Worm (Caenorhabditis elegans): ENCODE measurements around the gene Y46G5A.34.

Gene Y46G5A.34

DNA sequence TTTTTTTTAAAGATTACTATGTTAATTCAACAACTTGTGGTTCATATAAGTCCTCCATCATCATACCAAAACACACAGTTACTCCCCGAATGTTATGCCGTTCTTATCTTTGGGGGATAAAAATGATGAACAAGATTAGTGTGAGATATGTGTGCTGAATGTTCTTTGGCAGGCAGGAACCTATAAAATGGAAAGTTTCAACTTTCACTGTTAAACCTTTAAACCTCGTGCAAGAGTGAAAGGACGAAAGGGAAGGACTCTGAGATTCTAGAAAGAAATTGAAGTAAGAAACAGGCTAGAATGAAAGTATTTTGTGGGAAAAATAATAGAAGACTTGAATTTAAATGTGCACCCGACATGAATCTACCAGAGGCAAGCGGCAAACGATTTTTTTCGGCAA, 43.5 kb downstream of the Y46G5A.34 start:
- TF ChIP-seq drap-1 (GFP tag; optimal IDR thresholded peaks at IDR 0.05) (no peak), mep-1 (tag; optimal IDR thresholded peaks at IDR 0.05) (no peak), nhr-2 (tag; optimal IDR thresholded peaks at IDR 0.05) (no peak), mls-2 (tag; optimal IDR thresholded peaks at IDR 0.05) (no peak), snpc-4 (tag; optimal IDR thresholded peaks at IDR 0.05) (no peak), lsy-2 (tag; optimal IDR thresholded peaks at IDR 0.05) (no peak), mab-5 (tag; optimal IDR thresholded peaks at IDR 0.05) (no peak), ceh-43 (GFP tag; optimal IDR thresholded peaks at IDR 0.05) (no peak), unc-62 (GFP tag; optimal IDR thresholded peaks at IDR 0.05) (no peak), elt-1 (tag; optimal IDR thresholded peaks at IDR 0.05; ENCODE audit: borderline replicate concordance, insufficient read depth) (no peak)

DNA sequence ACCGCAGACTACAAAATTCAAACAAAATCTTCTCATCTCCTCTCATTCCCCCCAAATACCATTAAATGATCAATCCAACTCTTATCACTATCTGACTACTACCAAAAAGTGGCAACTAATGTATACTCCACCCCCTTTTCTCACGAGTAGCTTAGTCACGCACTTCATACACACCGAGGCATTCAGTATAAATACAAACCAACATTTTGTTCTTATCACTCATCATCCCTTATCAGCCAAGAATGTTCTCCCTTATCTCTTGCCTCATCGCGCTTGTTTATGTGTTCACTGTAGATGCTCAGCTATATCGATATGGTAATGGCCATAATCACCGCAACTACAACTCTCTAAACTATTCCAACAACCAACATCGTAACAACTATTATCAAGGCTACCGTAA, 47.0 kb downstream of the Y46G5A.34 start, which contains the start of gene Y46G5A.36:
Gene Y46G5A.36, plus strand, starts transcription at position 243 of the 400 bp plus-strand sequence.
- TF ChIP-seq nhr-237 (tag; optimal IDR thresholded peaks at IDR 0.05) (no peak), unc-62 (GFP tag; optimal IDR thresholded peaks at IDR 0.05) (no peak), nhr-28 (tag; optimal IDR thresholded peaks at IDR 0.05) (no peak), unc-120 (tag; optimal IDR thresholded peaks at IDR 0.05; ENCODE audit: poor library complexity, severe bottlenecking) (no peak), lin-13 (tag; optimal IDR thresholded peaks at IDR 0.05) (no peak), lin-32 (GFP tag; optimal IDR thresholded peaks at IDR 0.05) (no peak), ceh-83 (GFP tag; optimal IDR thresholded peaks at IDR 0.05) (no peak), mls-2 (tag; optimal IDR thresholded peaks at IDR 0.05) (no peak), lsy-2 (tag; optimal IDR thresholded peaks at IDR 0.05) (no peak), elt-1 (tag; optimal IDR thresholded peaks at IDR 0.05; ENCODE audit: borderline replicate concordance, insufficient read depth) (no peak), cnd-1 (tag; optimal IDR thresholded peaks at IDR 0.05) (no peak), sptf-1 (tag; optimal IDR thresholded peaks at IDR 0.05) (no peak), mab-5 (tag; optimal IDR thresholded peaks at IDR 0.05) (no peak), nhr-76 (tag; optimal IDR thresholded peaks at IDR 0.05) (no peak), M03D4.4 (tag; optimal IDR thresholded peaks at IDR 0.05) (no peak), pha-4 (tag; optimal IDR thresholded peaks at IDR 0.05) (no peak)

ce11 chrII:12824463-12824862, 48.0 kb downstream of the Y46G5A.34 start:
- no peak for TF ChIP-seq sptf-1 (tag; optimal IDR thresholded peaks at IDR 0.05)
- TF ChIP-seq ham-2 (GFP tag; optimal IDR thresholded peaks at IDR 0.05) = peak; percentile 57

ce11 chrII:12826752-12827151, 50.3 kb downstream of the Y46G5A.34 start, which contains the start of gene Y46G5A.38:
Gene Y46G5A.38 (plus strand): TSS chrII:12827052.
- TF ChIP-seq ceh-39 (tag; optimal IDR thresholded peaks at IDR 0.05) = no peak
- no peak for TF ChIP-seq nhr-12 (tag; optimal IDR thresholded peaks at IDR 0.05)

- TF ChIP-seq lin-32 (GFP tag; optimal IDR thresholded peaks at IDR 0.05) (no peak), elt-1 (tag; optimal IDR thresholded peaks at IDR 0.05; ENCODE audit: borderline replicate concordance, insufficient read depth) (no peak), ham-2 (GFP tag; optimal IDR thresholded peaks at IDR 0.05) (no peak), ztf-11 (tag; optimal IDR thresholded peaks at IDR 0.05) (no peak), drap-1 (GFP tag; optimal IDR thresholded peaks at IDR 0.05) (no peak), cnd-1 (tag; optimal IDR thresholded peaks at IDR 0.05) (no peak), blmp-1 (tag; optimal IDR thresholded peaks at IDR 0.05) (no peak), nhr-237 (tag; optimal IDR thresholded peaks at IDR 0.05) (no peak)
Measured at ce11 chrII:12828863-12829262, 52.4 kb downstream of the Y46G5A.34 start, which contains the start of gene Y46G5A.23. Gene Y46G5A.23 (minus strand): TSS chrII:12828963.

- TF ChIP-seq hlh-1 (tag; optimal IDR thresholded peaks at IDR 0.05) (no peak), unc-62 (GFP tag; optimal IDR thresholded peaks at IDR 0.05) (no peak), ces-1 (GFP tag; optimal IDR thresholded peaks at IDR 0.05) (no peak), nhr-12 (tag; optimal IDR thresholded peaks at IDR 0.05) (no peak), snpc-4 (tag; optimal IDR thresholded peaks at IDR 0.05) (no peak), unc-39 (tag; optimal IDR thresholded peaks at IDR 0.05) (no peak), nhr-2 (tag; optimal IDR thresholded peaks at IDR 0.05) (no peak), lin-32 (GFP tag; optimal IDR thresholded peaks at IDR 0.05) (no peak), drap-1 (GFP tag; optimal IDR thresholded peaks at IDR 0.05) (no peak)
Measured at ce11 chrII:12830347-12830746, 53.9 kb downstream of the Y46G5A.34 start, which contains the start of gene bcmo-1. Gene bcmo-1 (plus strand): TSS chrII:12830676.
